Worm (Caenorhabditis elegans) whole organism, L2 larva: ENCODE results near the gene C37C3.18.

ENCODE experiments used
- C34F6.9 ChIP-seq: fragments of 150-350 bp; optimal IDR thresholded peaks from 2 replicates; lab custom pipeline; 2014; ENCODE audit warnings: missing biosample characterization, missing genetic modification characterization
- F13H6.1 ChIP-seq: sonication (generic microtip); optimal IDR thresholded peaks from 2 replicates; lab custom pipeline; 2016; ENCODE audit warnings: missing genetic modification characterization, missing compliant biosample characterization
- R02D3.7 ChIP-seq: fragments of 150-350 bp; optimal IDR thresholded peaks from 2 replicates; lab custom pipeline; 2014; ENCODE audit warnings: missing biosample characterization, missing genetic modification characterization
- Y55F3AM.14 ChIP-seq: fragments of 200-800 bp; sonication (Bioruptor generic); optimal IDR thresholded peaks from 2 replicates; lab custom pipeline; 2018; ENCODE audit warnings: mild to moderate bottlenecking, missing genetic modification characterization, missing compliant biosample characterization
- ZK546.5 ChIP-seq: sonication (generic microtip); optimal IDR thresholded peaks from 2 replicates; lab custom pipeline; 2017; ENCODE audit warnings: missing biosample characterization, missing genetic modification characterization
- alr-1 ChIP-seq: fragments of 150-350 bp; optimal IDR thresholded peaks from 2 replicates; lab custom pipeline; 2014; ENCODE audit warnings: missing biosample characterization, missing genetic modification characterization
- aly-2 ChIP-seq: fragments of 150-350 bp; optimal IDR thresholded peaks from 2 replicates; lab custom pipeline; 2014; ENCODE audit warnings: missing biosample characterization, missing genetic modification characterization
- ama-1 ChIP-seq: fragments of 150-350 bp; optimal IDR thresholded peaks from 2 replicates; lab custom pipeline; 2018; ENCODE audit warnings: inconsistent platforms
- blmp-1 ChIP-seq: sonication (generic microtip); optimal IDR thresholded peaks from 2 replicates; lab custom pipeline; 2017; ENCODE audit warnings: missing genetic modification characterization, mild to moderate bottlenecking, missing compliant biosample characterization, antibody characterized with exemption, moderate library complexity; ENCODE audit not compliant: insufficient read depth
- ceh-82 ChIP-seq: fragments of 150-350 bp; optimal IDR thresholded peaks from 2 replicates; lab custom pipeline; 2014; ENCODE audit warnings: missing biosample characterization, missing genetic modification characterization
- crh-2 ChIP-seq: sonication (generic microtip); optimal IDR thresholded peaks from 2 replicates; lab custom pipeline; 2017; ENCODE audit warnings: missing biosample characterization, missing genetic modification characterization
- dmd-4 ChIP-seq: sonication (generic microtip); optimal IDR thresholded peaks from 2 replicates; lab custom pipeline; 2017; ENCODE audit warnings: missing biosample characterization, missing genetic modification characterization
- egl-27 ChIP-seq: sonication (generic microtip); optimal IDR thresholded peaks from 3 replicates; lab custom pipeline; 2017; ENCODE audit warnings: missing biosample characterization, missing genetic modification reagents, missing genetic modification characterization
- elt-3 ChIP-seq: sonication (generic microtip); optimal IDR thresholded peaks from 2 replicates; lab custom pipeline; 2017; ENCODE audit warnings: missing biosample characterization, missing genetic modification characterization
- fos-1 ChIP-seq: fragments of 150-350 bp; optimal IDR thresholded peaks from 2 replicates; lab custom pipeline; 2014; ENCODE audit warnings: missing biosample characterization, missing genetic modification characterization
- gmeb-1 ChIP-seq: fragments of 150-350 bp; optimal IDR thresholded peaks from 2 replicates; lab custom pipeline; 2014; ENCODE audit warnings: missing biosample characterization, missing genetic modification characterization
- lin-11 ChIP-seq: fragments of 150-350 bp; sonication (generic microtip); optimal IDR thresholded peaks from 2 replicates; lab custom pipeline; 2014; ENCODE audit warnings: missing biosample characterization, missing genetic modification characterization, inconsistent platforms, mixed read lengths
- lin-13 ChIP-seq: fragments of 150-350 bp; optimal IDR thresholded peaks from 2 replicates; lab custom pipeline; 2014; ENCODE audit warnings: missing biosample characterization, missing genetic modification reagents, missing genetic modification characterization
- lin-39 ChIP-seq: fragments of 150-350 bp; optimal IDR thresholded peaks from 2 replicates; lab custom pipeline; 2014; ENCODE audit warnings: missing biosample characterization, missing genetic modification reagents, missing genetic modification characterization
- lsy-2 ChIP-seq, 2 experiments: fragments of 150-350 bp in 1 of 2; sonication (generic microtip) in 1 of 2; optimal IDR thresholded peaks; 2 replicates each; lab custom pipeline; 2014 to 2017; ENCODE audit warnings: missing biosample characterization in 2 of 2, missing genetic modification characterization in 2 of 2
- mbf-1 ChIP-seq: sonication (generic microtip); optimal IDR thresholded peaks from 2 replicates; lab custom pipeline; 2017; ENCODE audit warnings: missing biosample characterization, missing genetic modification characterization
- mdl-1 ChIP-seq, 2 experiments: fragments of 150-350 bp in 1 of 2; sonication (generic microtip) in 1 of 2; optimal IDR thresholded peaks; 2 replicates each; lab custom pipeline; 2017; ENCODE audit warnings: missing biosample characterization in 2 of 2, missing genetic modification characterization in 2 of 2
- nhr-11 ChIP-seq: fragments of 150-350 bp; optimal IDR thresholded peaks from 2 replicates; lab custom pipeline; 2014; ENCODE audit warnings: missing biosample characterization, missing genetic modification characterization
- nhr-12 ChIP-seq: fragments of 150-350 bp; optimal IDR thresholded peaks from 2 replicates; lab custom pipeline; 2014; ENCODE audit warnings: missing biosample characterization, missing genetic modification characterization
- nhr-129 ChIP-seq: fragments of 150-350 bp; optimal IDR thresholded peaks from 2 replicates; lab custom pipeline; 2014; ENCODE audit warnings: missing biosample characterization, missing genetic modification characterization
- nhr-21 ChIP-seq: fragments of 150-350 bp; optimal IDR thresholded peaks from 2 replicates; lab custom pipeline; 2014; ENCODE audit warnings: missing biosample characterization, missing genetic modification characterization
- nhr-23 ChIP-seq: fragments of 150-350 bp; optimal IDR thresholded peaks from 2 replicates; lab custom pipeline; 2014; ENCODE audit warnings: missing biosample characterization, missing genetic modification reagents, missing genetic modification characterization
- nhr-237 ChIP-seq: fragments of 150-350 bp; optimal IDR thresholded peaks from 2 replicates; lab custom pipeline; 2014; ENCODE audit warnings: missing biosample characterization, missing genetic modification characterization
- nhr-25 ChIP-seq: fragments of 150-350 bp; sonication (generic microtip); optimal IDR thresholded peaks from 3 replicates; lab custom pipeline; 2014; ENCODE audit warnings: missing biosample characterization, missing genetic modification characterization
- nhr-6 ChIP-seq: fragments of 150-350 bp; optimal IDR thresholded peaks from 2 replicates; lab custom pipeline; 2014; ENCODE audit warnings: missing biosample characterization, missing genetic modification characterization
- nhr-77 ChIP-seq: fragments of 150-350 bp; optimal IDR thresholded peaks from 2 replicates; lab custom pipeline; 2014; ENCODE audit warnings: missing biosample characterization, missing genetic modification characterization
- sem-4 ChIP-seq: fragments of 150-350 bp; optimal IDR thresholded peaks from 2 replicates; lab custom pipeline; 2014; ENCODE audit warnings: missing biosample characterization, missing genetic modification reagents, missing genetic modification characterization
- skn-1 ChIP-seq: sonication (generic microtip); optimal IDR thresholded peaks from 2 replicates; lab custom pipeline; 2017; ENCODE audit warnings: missing biosample characterization, missing genetic modification characterization
- sma-3 ChIP-seq: sonication (generic microtip); optimal IDR thresholded peaks from 2 replicates; lab custom pipeline; 2016; ENCODE audit warnings: missing genetic modification reagents, missing genetic modification characterization, missing compliant biosample characterization
- sma-9 ChIP-seq, 2 experiments: fragments of 150-350 bp in 1 of 2; sonication (generic microtip) in 1 of 2; optimal IDR thresholded peaks; 2 replicates each; lab custom pipeline; 2014 to 2016; ENCODE audit warnings: missing genetic modification characterization in 2 of 2, mild to moderate bottlenecking in 1 of 2, missing biosample characterization in 1 of 2, missing compliant biosample characterization in 1 of 2, missing genetic modification reagents in 1 of 2, moderate library complexity in 1 of 2
- snpc-4 ChIP-seq: fragments of 150-350 bp; optimal IDR thresholded peaks from 2 replicates; lab custom pipeline; 2014; ENCODE audit warnings: missing biosample characterization, missing genetic modification characterization
- unc-55 ChIP-seq: fragments of 150-350 bp; sonication (generic microtip); optimal IDR thresholded peaks from 3 replicates; lab custom pipeline; 2014; ENCODE audit warnings: missing biosample characterization, missing genetic modification reagents, missing genetic modification characterization
- zag-1 ChIP-seq: fragments of 150-350 bp; optimal IDR thresholded peaks from 2 replicates; lab custom pipeline; 2014; ENCODE audit warnings: missing biosample characterization, missing genetic modification characterization
- ztf-1 ChIP-seq: fragments of 200-800 bp; sonication (Bioruptor generic); conservative IDR thresholded peaks from 2 replicates; pipeline ENCODE4 v1.3.6; 2022; ENCODE audit warnings: missing genetic modification characterization, missing compliant biosample characterization
- ztf-4 ChIP-seq: fragments of 150-350 bp; optimal IDR thresholded peaks from 2 replicates; lab custom pipeline; 2014; ENCODE audit warnings: missing biosample characterization, missing genetic modification characterization

C37C3.18 gene

ce11 chrV:7854603-7855002 is at the start of gene C37C3.18, which contains the start of gene C37C3.9:
C37C3.18 (plus strand) TSS chrV:7854993.
C37C3.9 (minus strand) TSS chrV:7854700.
- TF ChIP-seq C34F6.9 (peak; percentile 86), nhr-12 (no peak), blmp-1 (tag; lab: Kevin White, UChicago) (peak; percentile 65), sem-4 (tag; lab: Kevin White, UChicago) (peak; percentile 45), egl-27 (peak; percentile 71), aly-2 (tag; lab: Kevin White, UChicago) (no peak), snpc-4 (peak; percentile 88), ama-1 (lab: Kevin White, UChicago) (peak; percentile 29), mbf-1 (no peak), lin-13 (GFP tag; lab: Kevin White, UChicago) (peak; percentile 66), lsy-2 (tag; optimal IDR thresholded peaks at IDR 0.05; lab: Kevin White, UChicago) (peak; percentile 0 to 83), unc-55 (peak; percentile 81), F13H6.1 (tag; lab: Kevin White, UChicago) (peak; percentile 79), dmd-4 (tag; lab: Kevin White, UChicago) (no peak), sma-9 (GFP tag; optimal IDR thresholded peaks at IDR 0.05; lab: Kevin White, UChicago) (peak; percentile 90), sma-9 (tag; optimal IDR thresholded peaks at IDR 0.05; lab: Kevin White, UChicago) (no peak), nhr-77 (tag; lab: Kevin White, UChicago) (no peak), ceh-82 (tag; lab: Kevin White, UChicago) (no peak), elt-3 (tag; lab: Kevin White, UChicago) (no peak), nhr-25 (tag; lab: Kevin White, UChicago) (peak; percentile 59), nhr-23 (no peak), alr-1 (no peak), lin-39 (tag; lab: Kevin White, UChicago) (no peak), nhr-6 (tag; lab: Kevin White, UChicago) (peak; percentile 56), sma-3 (GFP tag; lab: Kevin White, UChicago) (peak; percentile 63), mdl-1 (tag; optimal IDR thresholded peaks at IDR 0.05; lab: Kevin White, UChicago) (peak in 1 of 2 experiments; percentile 58), fos-1 (peak; percentile 85), gmeb-1 (peak; percentile 74), lin-11 (tag; lab: Kevin White, UChicago) (peak; percentile 95), ztf-4 (tag; lab: Kevin White, UChicago) (peak; percentile 31), skn-1 (tag; lab: Kevin White, UChicago) (peak; percentile 80), Y55F3AM.14 (no peak), nhr-11 (tag; lab: Kevin White, UChicago) (no peak), ztf-1 (GFP tag; lab: Robert Waterston, UW) (no peak), nhr-21 (peak; percentile 79), nhr-129 (tag; lab: Kevin White, UChicago) (peak; percentile 92), zag-1 (tag; lab: Kevin White, UChicago) (no peak), ZK546.5 (tag; lab: Kevin White, UChicago) (no peak), crh-2 (tag; lab: Kevin White, UChicago) (peak; percentile 99)

DNA sequence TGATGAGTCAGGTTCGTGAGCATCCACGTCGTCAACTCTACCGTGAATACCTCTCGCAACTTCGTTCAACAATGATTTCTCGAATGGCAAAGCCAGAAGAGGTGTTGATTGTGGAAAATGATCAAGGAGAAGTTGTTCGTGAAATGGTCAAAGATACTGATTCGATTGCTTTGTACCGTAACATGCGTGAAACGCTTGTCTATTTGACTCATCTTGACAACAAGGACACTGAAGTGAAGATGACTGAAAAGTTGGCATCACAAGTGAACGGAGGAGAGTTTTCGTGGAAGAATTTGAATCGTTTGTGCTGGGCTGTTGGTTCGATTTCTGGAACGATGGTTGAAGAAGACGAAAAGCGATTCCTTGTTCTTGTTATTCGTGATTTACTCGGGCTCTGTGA is 48.2 kb upstream of the C37C3.18 start:
- TF ChIP-seq gmeb-1, result no peak
- no peak for TF ChIP-seq lin-13 (GFP tag; lab: Kevin White, UChicago)
- TF ChIP-seq ztf-1 (GFP tag; lab: Robert Waterston, UW), result no peak
- TF ChIP-seq R02D3.7, result no peak
- TF ChIP-seq ama-1 (lab: Kevin White, UChicago), result peak; percentile 17
- TF ChIP-seq sma-3 (GFP tag; lab: Kevin White, UChicago), result no peak
- TF ChIP-seq skn-1 (tag; lab: Kevin White, UChicago), result no peak

DNA sequence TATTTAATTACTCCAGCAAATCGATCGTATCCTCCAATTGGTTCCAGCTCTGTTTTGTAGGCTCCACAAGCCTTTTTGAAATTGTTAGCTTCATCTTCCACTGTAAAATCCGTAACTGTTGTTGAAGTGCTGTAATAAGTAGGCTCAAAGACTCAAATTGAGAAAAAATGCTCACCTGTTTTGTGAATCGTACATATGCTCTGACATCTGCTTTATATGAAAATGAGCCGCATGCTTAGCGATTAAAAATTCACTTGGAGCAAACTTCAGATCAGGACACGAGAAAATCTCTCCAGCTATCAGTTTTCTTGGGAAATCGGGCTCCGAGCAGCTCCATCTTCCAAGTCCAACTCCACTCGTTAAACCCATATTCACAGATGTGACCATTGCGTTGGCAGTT is 46.3 kb upstream of the C37C3.18 start:
- no peak for TF ChIP-seq zag-1 (tag; lab: Kevin White, UChicago)
- TF ChIP-seq nhr-237 (tag; lab: Kevin White, UChicago), result no peak
- TF ChIP-seq C34F6.9, result no peak
- no peak for TF ChIP-seq lin-39 (tag; lab: Kevin White, UChicago)
- TF ChIP-seq nhr-11 (tag; lab: Kevin White, UChicago), result no peak
- no peak for TF ChIP-seq mdl-1 (tag; optimal IDR thresholded peaks at IDR 0.05; lab: Kevin White, UChicago)
- TF ChIP-seq sem-4 (tag; lab: Kevin White, UChicago), result no peak
- TF ChIP-seq, all 48 proteins: peak for 0
